Fruit fly (Drosophila melanogaster) whole organism, embryonic: ENCODE data around the gene HDAC6.

Experiments
- CG13424 ChIP-seq: fragments of 200-800 bp; sonication (Bioruptor generic); optimal IDR thresholded peaks from 2 replicates; lab custom pipeline; 2019; ENCODE audit warnings: missing biosample characterization, mild to moderate bottlenecking, missing genetic modification characterization, moderate library complexity
- Dll ChIP-seq: fragments of 200-800 bp; sonication (Bioruptor generic); IDR thresholded peaks from 4 replicates; pipeline ENCODE4 v1.3.6; 2022; ENCODE audit warnings: missing biosample characterization, missing genetic modification characterization; ENCODE audit not compliant: partially characterized antibody
- Tbp ChIP-seq: fragments of >200 bp; optimal IDR thresholded peaks from 2 replicates; lab custom pipeline; 2018; ENCODE audit warnings: missing biosample characterization, missing genetic modification characterization
- en ChIP-seq: fragments of 200-800 bp; sonication (Bioruptor generic); optimal IDR thresholded peaks from 2 replicates; lab custom pipeline; 2016; ENCODE audit warnings: missing biosample characterization, missing genetic modification characterization
- h ChIP-seq: fragments of >200 bp; optimal IDR thresholded peaks from 2 replicates; lab custom pipeline; 2017
- kay ChIP-seq: fragments of 200-800 bp; sonication (Bioruptor generic); optimal IDR thresholded peaks from 2 replicates; lab custom pipeline; 2016; ENCODE audit warnings: missing biosample characterization, missing genetic modification characterization
- tgo ChIP-seq: fragments of 200-800 bp; sonication (Bioruptor generic); IDR thresholded peaks from 3 replicates; pipeline ENCODE4 v1.3.6; 2022; ENCODE audit warnings: missing biosample characterization, missing genetic modification characterization
- tx ChIP-seq: fragments of 200-800 bp; sonication (Bioruptor generic); optimal IDR thresholded peaks from 2 replicates; lab custom pipeline; 2016; ENCODE audit warnings: missing biosample characterization, missing genetic modification characterization
- vnd ChIP-seq: fragments of 200-800 bp; sonication (Bioruptor generic); IDR thresholded peaks from 3 replicates; pipeline ENCODE4 v1.3.6; 2022; ENCODE audit warnings: missing biosample characterization, missing genetic modification characterization; ENCODE audit not compliant: partially characterized antibody

- no peak for TF ChIP-seq tgo
- TF ChIP-seq en (GFP tag; lab: Kevin White, UChicago): no peak
- TF ChIP-seq Tbp: no peak
- no peak for TF ChIP-seq h (lab: Kevin White, UChicago)
- no peak for TF ChIP-seq Dll
- no peak for TF ChIP-seq vnd (GFP tag; lab: Robert Waterston, UW)
- no peak for TF ChIP-seq CG13424 (tag; lab: Kevin White, UChicago)
- no peak for TF ChIP-seq tx (GFP tag; lab: Kevin White, UChicago)
- TF ChIP-seq kay: no peak
Observed at dm6 chrX:15301175-15301574, 31.9 kb upstream of the HDAC6 start.
